Fruit fly (Drosophila melanogaster): ENCODE data around the gene Mnat9.

The Mnat9 gene

DNA sequence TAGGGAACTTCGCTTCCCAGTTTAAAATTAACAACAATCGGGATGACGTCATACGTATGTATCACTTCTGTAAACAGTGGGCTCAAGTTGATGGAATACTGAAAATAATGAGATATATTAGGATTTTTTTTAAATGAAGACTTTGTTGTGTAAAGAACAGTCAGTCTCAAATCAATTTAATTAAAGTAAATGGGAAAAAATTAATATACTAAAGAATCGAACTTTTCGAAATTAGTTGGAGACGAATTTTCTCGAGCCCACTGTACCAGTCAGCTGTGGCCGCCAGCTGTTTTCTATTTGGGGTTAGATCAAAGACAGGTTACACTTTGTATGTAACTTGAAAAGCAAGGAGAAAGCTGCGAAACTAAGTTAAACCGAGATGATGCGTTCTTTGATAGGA, 27.6 kb downstream of the Mnat9 start, which contains the start of gene CG1635 (continued):
- TF ChIP-seq CG12236 (GFP tag; optimal IDR thresholded peaks at IDR 0.05) (peak; percentile 94), dan (GFP tag; IDR thresholded peaks at IDR 0.05) (peak; percentile 90), CG17328 (GFP tag; IDR thresholded peaks at IDR 0.05) (peak; percentile 100), CG11085 (GFP tag; IDR thresholded peaks at IDR 0.05) (peak; percentile 98), Drgx (GFP tag; IDR thresholded peaks at IDR 0.05) (peak; percentile 100), CG18764 (GFP tag; optimal IDR thresholded peaks at IDR 0.05) (peak; percentile 97), nerfin-1 (tag; optimal IDR thresholded peaks at IDR 0.05) (peak; percentile 99), wek (GFP tag; optimal IDR thresholded peaks at IDR 0.05) (peak; percentile 95), Xrp1 (GFP tag; IDR thresholded peaks at IDR 0.05) (peak; percentile 100), Dad (GFP tag; optimal IDR thresholded peaks at IDR 0.05) (peak; percentile 98), ATbp (GFP tag; optimal IDR thresholded peaks at IDR 0.05) (peak; percentile 99), CG32772 (GFP tag; IDR thresholded peaks at IDR 0.05) (peak; percentile 98), CG10267 (tag; optimal IDR thresholded peaks at IDR 0.05) (peak; percentile 99), CG6683 (GFP tag; optimal IDR thresholded peaks at IDR 0.05) (peak; percentile 98), nmo (GFP tag; optimal IDR thresholded peaks at IDR 0.05) (peak; percentile 97), HLH3B (GFP tag; IDR thresholded peaks at IDR 0.05) (peak; percentile 100), Sin3A (optimal IDR thresholded peaks at IDR 0.05) (no peak), CG10565 (GFP tag; optimal IDR thresholded peaks at IDR 0.05) (peak; percentile 94), cad (GFP tag; optimal IDR thresholded peaks at IDR 0.05) (no peak), eve (GFP tag; optimal IDR thresholded peaks at IDR 0.05) (no peak), Deaf1 (tag; optimal IDR thresholded peaks at IDR 0.05) (peak; percentile 93), bcd (GFP tag; optimal IDR thresholded peaks at IDR 0.05) (peak; percentile 99), CG6254 (GFP tag; optimal IDR thresholded peaks at IDR 0.05) (peak; percentile 97), CG9876 (GFP tag; optimal IDR thresholded peaks at IDR 0.05) (peak; percentile 88), Kr (GFP tag; optimal IDR thresholded peaks at IDR 0.05) (peak; percentile 67), Hmr (GFP tag; optimal IDR thresholded peaks at IDR 0.05) (peak; percentile 100), Dp (GFP tag; optimal IDR thresholded peaks at IDR 0.05) (peak; percentile 51), CG8478 (optimal IDR thresholded peaks at IDR 0.05) (no peak), lilli (GFP tag; optimal IDR thresholded peaks at IDR 0.05) (peak; percentile 99), gem (tag; optimal IDR thresholded peaks at IDR 0.05) (peak; percentile 100), CG10209 (GFP tag; optimal IDR thresholded peaks at IDR 0.05) (peak; percentile 99), bab2 (GFP tag; optimal IDR thresholded peaks at IDR 0.05) (peak; percentile 91), NfI (GFP tag; optimal IDR thresholded peaks at IDR 0.05) (peak; percentile 100), CG4282 (GFP tag; optimal IDR thresholded peaks at IDR 0.05) (peak; percentile 95), chinmo (GFP tag; IDR thresholded peaks at IDR 0.05; ENCODE audit: partially characterized antibody) (no peak), CG9437 (GFP tag; optimal IDR thresholded peaks at IDR 0.05) (peak; percentile 96), trem (tag; optimal IDR thresholded peaks at IDR 0.05) (peak; percentile 97), MESR4 (GFP tag; optimal IDR thresholded peaks at IDR 0.05) (peak; percentile 92), Stat92E (GFP tag; optimal IDR thresholded peaks at IDR 0.05) (peak in 1 of 3 experiments; percentile 90), fd3F (GFP tag; optimal IDR thresholded peaks at IDR 0.05) (peak; percentile 99), CG31441 (GFP tag; IDR thresholded peaks at IDR 0.05) (peak; percentile 100), CG2120 (GFP tag; optimal IDR thresholded peaks at IDR 0.05) (peak; percentile 100), gt (GFP tag; IDR thresholded peaks at IDR 0.05) (peak; percentile 97), stc (GFP tag; IDR thresholded peaks at IDR 0.05) (peak; percentile 99), gce (GFP tag; IDR thresholded peaks at IDR 0.05) (peak; percentile 99), CG12071 (GFP tag; optimal IDR thresholded peaks at IDR 0.05) (peak; percentile 99), CG17829 (tag; optimal IDR thresholded peaks at IDR 0.05) (peak; percentile 100), CG5245 (GFP tag; optimal IDR thresholded peaks at IDR 0.05) (peak; percentile 97), CG14710 (tag; optimal IDR thresholded peaks at IDR 0.05) (peak; percentile 98), Dek (tag; optimal IDR thresholded peaks at IDR 0.05) (peak; percentile 99), CG18476 (GFP tag; optimal IDR thresholded peaks at IDR 0.05) (peak; percentile 99)

All from whole organism, embryonic.